Fruit fly (Drosophila melanogaster): ENCODE results near the gene ATP7.

dm6 chrX:11852310-11852709 is 2.5 kb upstream of the ATP7 start, which contains the start of gene p24-1:
- TF ChIP-seq pan (optimal IDR thresholded peaks at IDR 0.05) = no peak
- TF ChIP-seq psq (optimal IDR thresholded peaks at IDR 0.05) = no peak
- TF ChIP-seq usp (GFP tag; optimal IDR thresholded peaks at IDR 0.05) = no peak
